Worm (Caenorhabditis elegans) whole organism, young adult: Measurements from ENCODE around the gene F43G6.4.

ENCODE experiments used
- B0019.2 ChIP-seq: fragments of 200-800 bp; sonication (Bioruptor generic); conservative IDR thresholded peaks from 2 replicates; pipeline ENCODE4 v1.3.6; 2022; ENCODE audit warnings: missing genetic modification reagents, missing genetic modification characterization, missing compliant biosample characterization
- C06A6.2 ChIP-seq: fragments of 200-800 bp; sonication (Bioruptor generic); conservative IDR thresholded peaks from 2 replicates; pipeline ENCODE4 v1.3.6; 2022; ENCODE audit warnings: missing genetic modification characterization, missing compliant biosample characterization
- C17E4.6 ChIP-seq: fragments of 200-800 bp; sonication (Bioruptor generic); IDR thresholded peaks from 2 replicates; pipeline ENCODE4 v1.3.6; 2022; ENCODE audit warnings: missing genetic modification reagents, missing genetic modification characterization, missing compliant biosample characterization
- F22D6.2 ChIP-seq: sonication (generic microtip); optimal IDR thresholded peaks from 2 replicates; lab custom pipeline; 2016; ENCODE audit warnings: mild to moderate bottlenecking, missing genetic modification characterization, missing compliant biosample characterization
- F33H1.4 ChIP-seq: fragments of 200-800 bp; sonication (Bioruptor generic); IDR thresholded peaks from 2 replicates; pipeline ENCODE4 v1.3.6; 2022; ENCODE audit warnings: missing genetic modification reagents, missing genetic modification characterization, missing compliant biosample characterization
- F55B11.4 ChIP-seq: sonication (generic microtip); optimal IDR thresholded peaks from 2 replicates; lab custom pipeline; 2016; ENCODE audit warnings: missing compliant biosample characterization, missing genetic modification characterization, borderline replicate concordance; ENCODE audit not compliant: insufficient read depth
- F57A8.1 ChIP-seq: fragments of 200-800 bp; sonication (Bioruptor generic); optimal IDR thresholded peaks from 2 replicates; lab custom pipeline; 2018; ENCODE audit warnings: mild to moderate bottlenecking, missing genetic modification characterization, moderate library complexity, missing compliant biosample characterization
- F57C9.4 ChIP-seq: sonication (generic microtip); optimal IDR thresholded peaks from 2 replicates; lab custom pipeline; 2017; ENCODE audit warnings: mild to moderate bottlenecking, missing genetic modification characterization, missing compliant biosample characterization
- K11D2.4 ChIP-seq: fragments of 200-800 bp; sonication (Bioruptor generic); IDR thresholded peaks from 2 replicates; pipeline ENCODE4 v1.3.6; 2022; ENCODE audit warnings: missing genetic modification reagents, missing genetic modification characterization, missing compliant biosample characterization
- Y53F4B.3 ChIP-seq: fragments of 200-800 bp; sonication (Bioruptor generic); IDR thresholded peaks from 2 replicates; pipeline ENCODE4 v1.3.6; 2022; ENCODE audit warnings: missing genetic modification reagents, missing genetic modification characterization, missing compliant biosample characterization
- Y56A3A.18 ChIP-seq: fragments of 200-800 bp; sonication (Bioruptor generic); IDR thresholded peaks from 2 replicates; pipeline ENCODE4 v1.3.6; 2022; ENCODE audit warnings: missing genetic modification reagents, missing genetic modification characterization, missing compliant biosample characterization
- Y95B8A.8 ChIP-seq: fragments of 200-800 bp; sonication (Bioruptor generic); IDR thresholded peaks from 2 replicates; pipeline ENCODE4 v1.3.6; 2022; ENCODE audit warnings: missing genetic modification reagents, missing genetic modification characterization, missing compliant biosample characterization
- akir-1 ChIP-seq: fragments of 200-800 bp; sonication (Bioruptor generic); optimal IDR thresholded peaks from 2 replicates; lab custom pipeline; 2018; ENCODE audit warnings: mild to moderate bottlenecking, missing genetic modification characterization, moderate library complexity, missing compliant biosample characterization
- aptf-2 ChIP-seq: fragments of 200-800 bp; sonication (Bioruptor generic); conservative IDR thresholded peaks from 2 replicates; pipeline ENCODE4 v1.3.6; 2022; ENCODE audit warnings: missing genetic modification reagents, missing genetic modification characterization, missing compliant biosample characterization
- atf-7 ChIP-seq: sonication (generic microtip); optimal IDR thresholded peaks from 2 replicates; lab custom pipeline; 2017; ENCODE audit warnings: mild to moderate bottlenecking, missing genetic modification characterization, missing compliant biosample characterization
- attf-5 ChIP-seq: fragments of 200-800 bp; sonication (Bioruptor generic); optimal IDR thresholded peaks from 2 replicates; lab custom pipeline; 2018; ENCODE audit warnings: mild to moderate bottlenecking, missing genetic modification characterization, missing compliant biosample characterization
- cebp-1 ChIP-seq, 2 experiments: fragments of 200-800 bp in 1 of 2; sonication (Bioruptor generic) in 1 of 2; sonication (generic microtip) in 1 of 2; IDR thresholded peaks in 1 of 2; optimal IDR thresholded peaks in 1 of 2; 2 replicates each; pipeline versions ENCODE4 v1.3.6 to Lab custom; 2017 to 2022; ENCODE audit warnings: missing compliant biosample characterization in 2 of 2, missing genetic modification characterization in 2 of 2, mild to moderate bottlenecking in 1 of 2, missing genetic modification reagents in 1 of 2, moderate library complexity in 1 of 2
- ceh-27 ChIP-seq: fragments of 200-800 bp; sonication (Bioruptor generic); optimal IDR thresholded peaks from 2 replicates; lab custom pipeline; 2018; ENCODE audit warnings: mild to moderate bottlenecking, missing genetic modification characterization, moderate library complexity, missing compliant biosample characterization
- ceh-58 ChIP-seq: fragments of 200-800 bp; sonication (Bioruptor generic); IDR thresholded peaks from 2 replicates; pipeline ENCODE4 v1.3.6; 2022; ENCODE audit warnings: missing genetic modification characterization, missing compliant biosample characterization
- egl-18 ChIP-seq: fragments of 200-800 bp; sonication (Bioruptor generic); IDR thresholded peaks from 2 replicates; pipeline ENCODE4 v1.3.6; 2022; ENCODE audit warnings: missing genetic modification reagents, missing genetic modification characterization, missing compliant biosample characterization
- gei-17 ChIP-seq: fragments of 200-800 bp; sonication (Bioruptor generic); optimal IDR thresholded peaks from 2 replicates; lab custom pipeline; 2018; ENCODE audit warnings: mild to moderate bottlenecking, missing genetic modification characterization, missing compliant biosample characterization
- him-1 ChIP-seq: sonication (generic microtip); optimal IDR thresholded peaks from 2 replicates; lab custom pipeline; 2016; ENCODE audit warnings: missing genotype, missing genetic modification reagents, missing genetic modification characterization, missing compliant biosample characterization
- hlh-12 ChIP-seq: sonication (generic microtip); optimal IDR thresholded peaks from 2 replicates; lab custom pipeline; 2016; ENCODE audit warnings: missing genetic modification characterization, missing compliant biosample characterization
- hlh-26 ChIP-seq: fragments of 200-800 bp; sonication (Bioruptor generic); conservative IDR thresholded peaks from 2 replicates; pipeline ENCODE4 v1.3.6; 2022; ENCODE audit warnings: missing genetic modification reagents, missing genetic modification characterization, missing compliant biosample characterization
- hmg-1.2 ChIP-seq: fragments of 200-800 bp; sonication (Bioruptor generic); IDR thresholded peaks from 2 replicates; pipeline ENCODE4 v1.3.6; 2022; ENCODE audit warnings: missing genetic modification reagents, missing genetic modification characterization, missing compliant biosample characterization
- hmg-20 ChIP-seq: fragments of 200-800 bp; sonication (Bioruptor generic); IDR thresholded peaks from 2 replicates; pipeline ENCODE4 v1.3.6; 2022; ENCODE audit warnings: missing genetic modification reagents, missing genetic modification characterization, missing compliant biosample characterization
- lin-26 ChIP-seq: fragments of 200-800 bp; sonication (Bioruptor generic); IDR thresholded peaks from 2 replicates; pipeline ENCODE4 v1.3.6; 2022; ENCODE audit warnings: missing genetic modification reagents, missing genetic modification characterization, missing compliant biosample characterization
- lin-40 ChIP-seq: sonication (generic microtip); optimal IDR thresholded peaks from 2 replicates; lab custom pipeline; 2016; ENCODE audit warnings: missing genetic modification characterization, mild to moderate bottlenecking, missing compliant biosample characterization, missing genotype, missing genetic modification reagents
- lsl-1 ChIP-seq: fragments of 200-800 bp; sonication (Bioruptor generic); optimal IDR thresholded peaks from 2 replicates; lab custom pipeline; 2018; ENCODE audit warnings: mild to moderate bottlenecking, missing genetic modification characterization, moderate library complexity, missing compliant biosample characterization
- lsy-27 ChIP-seq: sonication (generic microtip); optimal IDR thresholded peaks from 2 replicates; lab custom pipeline; 2017; ENCODE audit warnings: missing genetic modification characterization, mild to moderate bottlenecking, missing compliant biosample characterization, antibody characterized with exemption, missing genotype, borderline replicate concordance; ENCODE audit not compliant: insufficient read depth
- madf-6 ChIP-seq: fragments of 200-800 bp; sonication (Bioruptor generic); IDR thresholded peaks from 2 replicates; pipeline ENCODE4 v1.3.6; 2022; ENCODE audit warnings: missing genetic modification reagents, missing genetic modification characterization, missing compliant biosample characterization
- mes-4 ChIP-seq: sonication (generic microtip); optimal IDR thresholded peaks from 2 replicates; lab custom pipeline; 2016; ENCODE audit warnings: missing genotype, missing genetic modification characterization, missing compliant biosample characterization
- nhr-80 ChIP-seq: sonication (generic microtip); optimal IDR thresholded peaks from 2 replicates; lab custom pipeline; 2016; ENCODE audit warnings: missing genetic modification characterization, missing compliant biosample characterization
- pbrm-1 ChIP-seq: fragments of 200-800 bp; sonication (Bioruptor generic); IDR thresholded peaks from 2 replicates; pipeline ENCODE4 v1.3.6; 2022; ENCODE audit warnings: missing genetic modification reagents, missing genetic modification characterization, missing compliant biosample characterization
- pha-4 ChIP-seq: fragments of 150-350 bp; sonication (generic microtip); optimal IDR thresholded peaks from 2 replicates; lab custom pipeline; 2014; ENCODE audit warnings: missing biosample characterization, missing genetic modification reagents, missing genetic modification characterization
- rcor-1 ChIP-seq: fragments of 200-800 bp; sonication (Bioruptor generic); IDR thresholded peaks from 2 replicates; pipeline ENCODE4 v1.3.6; 2022; ENCODE audit warnings: missing genetic modification reagents, missing genetic modification characterization, missing compliant biosample characterization
- rec-8 ChIP-seq, 2 experiments: sonication (generic microtip); optimal IDR thresholded peaks; 2 replicates each; lab custom pipeline; 2016; ENCODE audit warnings: mild to moderate bottlenecking in 2 of 2, missing genetic modification characterization in 2 of 2, missing genetic modification reagents in 2 of 2, missing genotype in 2 of 2, missing biosample characterization in 1 of 2, missing compliant biosample characterization in 1 of 2, moderate library complexity in 1 of 2
- repo-1 ChIP-seq: sonication (generic microtip); optimal IDR thresholded peaks from 2 replicates; lab custom pipeline; 2017; ENCODE audit warnings: mild to moderate bottlenecking, missing genetic modification characterization, missing compliant biosample characterization
- sdz-38 ChIP-seq: sonication (generic microtip); optimal IDR thresholded peaks from 2 replicates; lab custom pipeline; 2016; ENCODE audit warnings: missing genotype, missing genetic modification characterization, missing compliant biosample characterization
- snpc-1.3 ChIP-seq: sonication (generic microtip); optimal IDR thresholded peaks from 2 replicates; lab custom pipeline; 2017; ENCODE audit warnings: missing genetic modification characterization, mild to moderate bottlenecking, missing compliant biosample characterization, antibody characterized with exemption, moderate library complexity, missing genotype, missing genetic modification reagents; ENCODE audit not compliant: insufficient read depth
- snpc-3.4 ChIP-seq: sonication (generic microtip); optimal IDR thresholded peaks from 2 replicates; lab custom pipeline; 2017; ENCODE audit warnings: missing genetic modification characterization, mild to moderate bottlenecking, missing compliant biosample characterization, antibody characterized with exemption, moderate library complexity, missing genotype, missing genetic modification reagents
- somi-1 ChIP-seq: fragments of 200-800 bp; sonication (Bioruptor generic); optimal IDR thresholded peaks from 2 replicates; lab custom pipeline; 2018; ENCODE audit warnings: mild to moderate bottlenecking, missing genetic modification characterization, missing compliant biosample characterization
- sptf-2 ChIP-seq: fragments of 200-800 bp; sonication (Bioruptor generic); optimal IDR thresholded peaks from 2 replicates; lab custom pipeline; 2018; ENCODE audit warnings: mild to moderate bottlenecking, missing genetic modification characterization, missing compliant biosample characterization
- zfh-2 ChIP-seq: fragments of 200-800 bp; sonication (Bioruptor generic); conservative IDR thresholded peaks from 2 replicates; pipeline ENCODE4 v1.3.6; 2022; ENCODE audit warnings: missing genetic modification reagents, missing genetic modification characterization, missing compliant biosample characterization
- ztf-25 ChIP-seq: fragments of 200-800 bp; sonication (Bioruptor generic); IDR thresholded peaks from 2 replicates; pipeline ENCODE4 v1.3.6; 2022; ENCODE audit warnings: missing genetic modification reagents, missing genetic modification characterization, missing compliant biosample characterization
- ztf-26 ChIP-seq: sonication (generic microtip); optimal IDR thresholded peaks from 2 replicates; lab custom pipeline; 2017; ENCODE audit warnings: missing genetic modification characterization, missing compliant biosample characterization

F43G6.4 gene

DNA sequence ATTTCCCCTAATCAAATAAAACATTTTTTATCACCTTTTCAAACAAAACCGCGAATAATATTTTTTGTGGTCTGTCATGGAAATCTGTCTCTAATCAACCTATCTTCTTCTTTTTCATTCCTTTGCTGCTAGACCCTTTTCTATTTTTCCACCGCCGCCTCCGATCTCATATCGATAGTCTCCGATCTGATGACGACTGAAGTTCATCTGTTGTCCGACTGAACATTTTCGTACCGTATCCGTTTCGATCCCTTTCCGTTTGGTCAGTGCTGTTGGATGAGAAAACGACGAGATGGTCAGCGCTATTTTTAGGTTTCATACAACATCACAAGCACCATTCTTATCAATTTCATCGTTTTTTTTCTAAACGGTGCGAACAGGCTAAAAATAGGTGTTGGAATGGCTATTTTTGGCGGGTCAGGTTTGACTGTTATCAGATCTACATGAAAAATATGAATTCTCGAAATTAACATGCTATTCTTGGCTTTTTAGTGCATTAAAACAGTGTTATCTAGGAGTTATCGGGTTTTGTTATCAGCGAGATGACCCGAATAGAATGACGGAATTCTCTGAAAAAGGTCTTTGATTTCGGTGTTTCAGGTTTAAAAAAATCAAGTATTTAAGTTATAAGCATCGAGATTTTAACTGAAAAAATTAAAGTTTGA lies 46.1 kb downstream of the F43G6.4 start:
- TF ChIP-seq hlh-26 (no peak), lsl-1 (no peak), cebp-1 (GFP tag; IDR thresholded peaks at IDR 0.05; lab: Robert Waterston, UW) (no peak), cebp-1 (tag; optimal IDR thresholded peaks at IDR 0.05; lab: Kevin White, UChicago) (no peak), sptf-2 (GFP tag; lab: Kevin White, UChicago) (no peak), lin-26 (GFP tag; lab: Robert Waterston, UW) (0 out of 2 replicates have a peak, but pooled peaks have one; percentile 21), F57C9.4 (tag; lab: Kevin White, UChicago) (no peak), K11D2.4 (GFP tag; lab: Robert Waterston, UW) (0 out of 2 replicates have a peak, but pooled peaks have one; percentile 25), aptf-2 (no peak), somi-1 (GFP tag; lab: Kevin White, UChicago) (peak; percentile 66), Y95B8A.8 (no peak), ztf-26 (tag; lab: Kevin White, UChicago) (peak; percentile 66), Y53F4B.3 (GFP tag; lab: Robert Waterston, UW) (no peak), F57A8.1 (GFP tag; lab: Kevin White, UChicago) (no peak), B0019.2 (GFP tag; lab: Robert Waterston, UW) (no peak), C17E4.6 (GFP tag; lab: Robert Waterston, UW) (no peak), lin-40 (tag; lab: Kevin White, UChicago) (peak; percentile 61), pbrm-1 (GFP tag; lab: Robert Waterston, UW) (no peak), him-1 (tag; lab: Kevin White, UChicago) (no peak), atf-7 (tag; lab: Kevin White, UChicago) (no peak), F33H1.4 (GFP tag; lab: Robert Waterston, UW) (no peak), hmg-20 (GFP tag; lab: Robert Waterston, UW) (no peak), nhr-80 (tag; lab: Kevin White, UChicago) (peak; percentile 19), attf-5 (GFP tag; lab: Kevin White, UChicago) (no peak), madf-6 (GFP tag; lab: Robert Waterston, UW) (no peak), rcor-1 (GFP tag; lab: Robert Waterston, UW) (no peak), snpc-1.3 (tag; lab: Kevin White, UChicago) (no peak), gei-17 (GFP tag; lab: Kevin White, UChicago) (no peak), F22D6.2 (tag; lab: Kevin White, UChicago) (peak; percentile 11), C06A6.2 (GFP tag; lab: Robert Waterston, UW) (peak; percentile 52; the same call in 1 of the 2 replicates), repo-1 (tag; lab: Kevin White, UChicago) (no peak)

DNA sequence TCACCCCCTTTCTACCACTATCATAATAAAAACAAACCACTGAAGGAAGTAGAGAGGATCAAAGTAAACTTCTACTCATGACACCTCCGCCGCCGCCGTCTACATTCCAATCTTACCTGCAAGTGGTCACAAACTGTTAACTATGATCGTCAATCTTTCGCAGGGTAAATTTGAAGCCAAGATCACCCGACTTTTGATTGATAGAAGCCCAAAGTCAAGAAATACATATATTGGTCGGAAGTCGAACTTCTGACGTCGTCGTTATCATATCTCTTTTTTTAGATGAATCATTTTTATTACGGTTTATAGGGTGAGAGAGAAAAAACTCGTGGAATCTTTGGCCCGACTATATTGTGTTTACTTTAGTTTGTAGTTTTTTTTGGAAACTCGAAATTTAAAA lies 47.8 kb downstream of the F43G6.4 start:
- no peak for TF ChIP-seq ceh-27
- TF ChIP-seq Y56A3A.18, result no peak
- TF ChIP-seq somi-1 (GFP tag; lab: Kevin White, UChicago), result peak; percentile 64
- peak; percentile 43 for TF ChIP-seq ztf-26 (tag; lab: Kevin White, UChicago)
- no peak for TF ChIP-seq F33H1.4 (GFP tag; lab: Robert Waterston, UW)
- peak; percentile 36 for TF ChIP-seq lin-40 (tag; lab: Kevin White, UChicago)
- TF ChIP-seq pha-4 (tag; lab: Kevin White, UChicago), result no peak
- TF ChIP-seq zfh-2 (GFP tag; lab: Robert Waterston, UW), result no peak
- TF ChIP-seq egl-18 (GFP tag; lab: Robert Waterston, UW), result no peak
- no peak for TF ChIP-seq sdz-38
- TF ChIP-seq F55B11.4 (tag; lab: Kevin White, UChicago), result no peak
- TF ChIP-seq ceh-58 (GFP tag; lab: Robert Waterston, UW), result no peak
- no peak for TF ChIP-seq ztf-25 (GFP tag; lab: Robert Waterston, UW)
- TF ChIP-seq hlh-12 (tag; lab: Kevin White, UChicago), result no peak
- no peak for TF ChIP-seq snpc-3.4 (tag; lab: Kevin White, UChicago)
- TF ChIP-seq hmg-1.2 (GFP tag; lab: Robert Waterston, UW), result no peak
- no peak for TF ChIP-seq akir-1 (GFP tag; lab: Kevin White, UChicago)
- no peak for TF ChIP-seq lsy-27
- TF ChIP-seq mes-4 (tag; lab: Kevin White, UChicago), result no peak
- no peak for TF ChIP-seq rec-8 (tag; optimal IDR thresholded peaks at IDR 0.05; lab: Kevin White, UChicago)
- TF ChIP-seq K11D2.4 (GFP tag; lab: Robert Waterston, UW), result 0 out of 2 replicates have a peak, but pooled peaks have one; percentile 49
